Fruit fly (Drosophila melanogaster): ENCODE measurements around the gene CG9961.

CG9961 gene

dm6 chr2L:2751904-2752459 is 7.2 kb upstream of the CG9961 start, which contains the start of gene Bacc:
Gene Bacc, plus strand, starts transcription at chr2L:2752445.
- peak; percentile 96 for TF ChIP-seq noc (tag; optimal IDR thresholded peaks at IDR 0.05)

- no peak for TF ChIP-seq noc (tag; optimal IDR thresholded peaks at IDR 0.05)
Observed at dm6 chr2L:2751085-2751710, 6.5 kb upstream of the CG9961 start.

- peak; percentile 81 for TF ChIP-seq noc (tag; optimal IDR thresholded peaks at IDR 0.05)
Observed at dm6 chr2L:2750337-2751084, 5.8 kb upstream of the CG9961 start.

dm6 chr2L:2749144-2749766 is 4.5 kb upstream of the CG9961 start:
- no peak for TF ChIP-seq noc (tag; optimal IDR thresholded peaks at IDR 0.05)

- TF ChIP-seq noc (tag; optimal IDR thresholded peaks at IDR 0.05) = peak; percentile 93
Observed at dm6 chr2L:2748480-2749143, 3.9 kb upstream of the CG9961 start.

- no peak for TF ChIP-seq noc (tag; optimal IDR thresholded peaks at IDR 0.05)
Observed at dm6 chr2L:2739820-2740230, 4.9 kb downstream of the CG9961 start, which contains the start of gene Hrs. Gene Hrs, plus strand, starts transcription at chr2L:2739986.

- TF ChIP-seq noc (tag; optimal IDR thresholded peaks at IDR 0.05) = no peak
Observed at dm6 chr2L:2737561-2737960, 7.2 kb downstream of the CG9961 start.

dm6 chr2L:2735539-2735938 is 9.2 kb downstream of the CG9961 start:
- no peak for TF ChIP-seq noc (tag; optimal IDR thresholded peaks at IDR 0.05)

- TF ChIP-seq noc (tag; optimal IDR thresholded peaks at IDR 0.05) = no peak
Observed at dm6 chr2L:2734946-2735345, 9.8 kb downstream of the CG9961 start.

dm6 chr2L:2734215-2734614 is 10.5 kb downstream of the CG9961 start:
- peak; percentile 90 for TF ChIP-seq noc (tag; optimal IDR thresholded peaks at IDR 0.05)

- no peak for TF ChIP-seq noc (tag; optimal IDR thresholded peaks at IDR 0.05)
Observed at dm6 chr2L:2732139-2732830, 12.4 kb downstream of the CG9961 start.

- no peak for TF ChIP-seq noc (tag; optimal IDR thresholded peaks at IDR 0.05)
Observed at dm6 chr2L:2731370-2732138, 13.2 kb downstream of the CG9961 start.

- TF ChIP-seq noc (tag; optimal IDR thresholded peaks at IDR 0.05) = no peak
Observed at dm6 chr2L:2730756-2731155, 14.0 kb downstream of the CG9961 start.

- no peak for TF ChIP-seq noc (tag; optimal IDR thresholded peaks at IDR 0.05)
Observed at dm6 chr2L:2729882-2730281, 14.9 kb downstream of the CG9961 start.

- TF ChIP-seq noc (tag; optimal IDR thresholded peaks at IDR 0.05) = no peak
Observed at dm6 chr2L:2728577-2728976, 16.2 kb downstream of the CG9961 start.
